Worm (Caenorhabditis elegans) whole organism, L1 larva: ENCODE results near the gene sms-3.

Experiments
- blmp-1 ChIP-seq: fragments of 150-350 bp; optimal IDR thresholded peaks from 2 replicates; lab custom pipeline; 2014; ENCODE audit warnings: missing biosample characterization, missing genetic modification characterization
- ceh-63 ChIP-seq: fragments of 200-800 bp; sonication (Bioruptor generic); optimal IDR thresholded peaks from 2 replicates; lab custom pipeline; 2018; ENCODE audit warnings: mild to moderate bottlenecking, missing genetic modification characterization, missing compliant biosample characterization
- ceh-8 ChIP-seq: fragments of 200-800 bp; sonication (Bioruptor generic); optimal IDR thresholded peaks from 2 replicates; lab custom pipeline; 2018; ENCODE audit warnings: mild to moderate bottlenecking, missing genetic modification characterization, moderate library complexity, missing compliant biosample characterization
- ces-1 ChIP-seq: fragments of 150-350 bp; optimal IDR thresholded peaks from 2 replicates; lab custom pipeline; 2014; ENCODE audit warnings: missing biosample characterization, missing genetic modification reagents, missing genetic modification characterization
- elt-3 ChIP-seq, 6 experiments: fragments of 150-350 bp in 1 of 6; sonication (generic microtip); optimal IDR thresholded peaks; 2 replicates each; lab custom pipeline; 2017 to 2018; ENCODE audit warnings: missing biosample characterization in 6 of 6, missing genetic modification characterization in 6 of 6, inconsistent platforms in 1 of 6
- fkh-10 ChIP-seq: sonication (generic microtip); optimal IDR thresholded peaks from 2 replicates; lab custom pipeline; 2017; ENCODE audit warnings: missing biosample characterization, missing genetic modification reagents, missing genetic modification characterization
- fos-1 ChIP-seq: fragments of 150-350 bp; optimal IDR thresholded peaks from 2 replicates; lab custom pipeline; 2014; ENCODE audit warnings: missing biosample characterization, missing genetic modification characterization
- hlh-4 ChIP-seq: sonication (generic microtip); optimal IDR thresholded peaks from 2 replicates; lab custom pipeline; 2016; ENCODE audit warnings: mild to moderate bottlenecking, missing genetic modification characterization, missing compliant biosample characterization
- nhr-11 ChIP-seq: fragments of 150-350 bp; optimal IDR thresholded peaks from 2 replicates; lab custom pipeline; 2014; ENCODE audit warnings: missing biosample characterization, missing genetic modification characterization
- nhr-237 ChIP-seq: fragments of 150-350 bp; optimal IDR thresholded peaks from 2 replicates; lab custom pipeline; 2014; ENCODE audit warnings: missing biosample characterization, missing genetic modification characterization
- nhr-76 ChIP-seq: sonication (generic microtip); optimal IDR thresholded peaks from 2 replicates; lab custom pipeline; 2017; ENCODE audit warnings: missing biosample characterization, missing genetic modification characterization
- nhr-84 ChIP-seq: sonication (generic microtip); optimal IDR thresholded peaks from 2 replicates; lab custom pipeline; 2017; ENCODE audit warnings: missing biosample characterization, missing genetic modification characterization
- pqm-1 ChIP-seq: sonication (generic microtip); optimal IDR thresholded peaks from 3 replicates; lab custom pipeline; 2017; ENCODE audit warnings: missing biosample characterization, missing genetic modification characterization
- rnt-1 ChIP-seq: sonication (generic microtip); optimal IDR thresholded peaks from 2 replicates; lab custom pipeline; 2016; ENCODE audit warnings: mild to moderate bottlenecking, missing genetic modification characterization, moderate library complexity, missing compliant biosample characterization

- TF ChIP-seq fos-1 (no peak), nhr-76 (tag; lab: Kevin White, UChicago) (no peak), ces-1 (no peak), ceh-63 (GFP tag; lab: Kevin White, UChicago) (no peak), elt-3 (tag; optimal IDR thresholded peaks at IDR 0.05; lab: Kevin White, UChicago) (no peak), nhr-11 (tag; lab: Kevin White, UChicago) (no peak), nhr-237 (no peak), ceh-8 (GFP tag; lab: Kevin White, UChicago) (no peak), fkh-10 (GFP tag; lab: Kevin White, UChicago) (no peak), pqm-1 (tag; lab: Kevin White, UChicago) (no peak), nhr-84 (tag; lab: Kevin White, UChicago) (no peak), blmp-1 (tag; lab: Kevin White, UChicago) (no peak), rnt-1 (tag; lab: Kevin White, UChicago) (no peak), hlh-4 (no peak)
These were observed 40.2 kb upstream of the sms-3 start, which contains the start of gene Y22D7AL.3 for ce11 chrIII:1641163-1641562.
